Fruit fly (Drosophila melanogaster) whole organism, embryonic: ENCODE results near the gene CG6726.

ENCODE experiments used
- Atf-2 ChIP-seq: fragments of 200-800 bp; sonication (Bioruptor generic); optimal IDR thresholded peaks from 2 replicates; lab custom pipeline; 2016; ENCODE audit warnings: missing biosample characterization, missing genetic modification characterization
- Bdp1 ChIP-seq: fragments of 200-800 bp; sonication (Bioruptor generic); optimal IDR thresholded peaks from 3 replicates; lab custom pipeline; 2016; ENCODE audit warnings: missing biosample characterization, missing genetic modification characterization
- CG11723 ChIP-seq: fragments of 200-800 bp; sonication (Bioruptor generic); optimal IDR thresholded peaks from 2 replicates; lab custom pipeline; 2017; ENCODE audit warnings: missing biosample characterization, mild to moderate bottlenecking, missing genetic modification characterization
- CG12155 ChIP-seq: fragments of 200-800 bp; sonication (Bioruptor generic); optimal IDR thresholded peaks from 3 replicates; lab custom pipeline; 2016; ENCODE audit warnings: missing biosample characterization, missing genetic modification characterization
- CG12236 ChIP-seq: fragments of 200-800 bp; sonication (Bioruptor generic); optimal IDR thresholded peaks from 2 replicates; lab custom pipeline; 2016; ENCODE audit warnings: missing biosample characterization, missing genetic modification characterization
- CG12299 ChIP-seq: fragments of 200-800 bp; sonication (Bioruptor generic); optimal IDR thresholded peaks from 2 replicates; lab custom pipeline; 2018; ENCODE audit warnings: missing biosample characterization, mild to moderate bottlenecking, missing genetic modification characterization
- CG14667 ChIP-seq: fragments of 200-800 bp; sonication (Bioruptor generic); IDR thresholded peaks from 2 replicates; pipeline ENCODE4 v1.3.6; 2022; ENCODE audit warnings: missing biosample characterization, missing genetic modification characterization
- CG15011 ChIP-seq: fragments of 200-800 bp; sonication (Bioruptor generic); optimal IDR thresholded peaks from 3 replicates; lab custom pipeline; 2018; ENCODE audit warnings: missing biosample characterization, mild to moderate bottlenecking, missing genetic modification characterization
- CG17385 ChIP-seq: fragments of 200-800 bp; sonication (Bioruptor generic); optimal IDR thresholded peaks from 3 replicates; lab custom pipeline; 2018; ENCODE audit warnings: missing biosample characterization, mild to moderate bottlenecking, missing genetic modification characterization
- CG17568 ChIP-seq: fragments of 200-800 bp; sonication (Bioruptor generic); optimal IDR thresholded peaks from 2 replicates; lab custom pipeline; 2018; ENCODE audit warnings: missing biosample characterization, mild to moderate bottlenecking, missing genetic modification characterization, moderate library complexity
- CG17912 ChIP-seq: fragments of 200-800 bp; sonication (Bioruptor generic); optimal IDR thresholded peaks from 2 replicates; lab custom pipeline; 2018; ENCODE audit warnings: missing biosample characterization, mild to moderate bottlenecking, missing genetic modification characterization
- CG18619 ChIP-seq: fragments of 200-800 bp; sonication (Bioruptor generic); optimal IDR thresholded peaks from 3 replicates; lab custom pipeline; 2017; ENCODE audit warnings: missing biosample characterization, mild to moderate bottlenecking, missing genetic modification characterization
- CG4282 ChIP-seq: fragments of 200-800 bp; sonication (Bioruptor generic); optimal IDR thresholded peaks from 2 replicates; lab custom pipeline; 2016; ENCODE audit warnings: missing biosample characterization, missing genetic modification characterization
- CG4328 ChIP-seq: fragments of 200-800 bp; sonication (Bioruptor generic); optimal IDR thresholded peaks from 3 replicates; lab custom pipeline; 2017; ENCODE audit warnings: missing biosample characterization, missing genetic modification reagents, missing genetic modification characterization
- CG4360 ChIP-seq: fragments of 200-800 bp; sonication (Bioruptor generic); IDR thresholded peaks from 2 replicates; pipeline ENCODE4 v1.3.6; 2022; ENCODE audit warnings: missing biosample characterization, missing genetic modification characterization
- CG4424 ChIP-seq: fragments of 200-800 bp; sonication (Bioruptor generic); optimal IDR thresholded peaks from 3 replicates; lab custom pipeline; 2016; ENCODE audit warnings: missing biosample characterization, missing genetic modification characterization
- CG4617 ChIP-seq: fragments of 200-800 bp; sonication (Bioruptor generic); optimal IDR thresholded peaks from 3 replicates; lab custom pipeline; 2016; ENCODE audit warnings: missing biosample characterization, missing genetic modification characterization, borderline replicate concordance
- CG6689 ChIP-seq: fragments of 200-800 bp; sonication (Bioruptor generic); IDR thresholded peaks from 2 replicates; pipeline ENCODE4 v1.3.6; 2022; ENCODE audit warnings: missing biosample characterization, missing genetic modification characterization
- CG7786 ChIP-seq: fragments of 200-800 bp; sonication (Bioruptor generic); optimal IDR thresholded peaks from 2 replicates; lab custom pipeline; 2016; ENCODE audit warnings: missing biosample characterization, missing genetic modification characterization
- CG7839 ChIP-seq: fragments of 200-800 bp; sonication (Bioruptor generic); optimal IDR thresholded peaks from 3 replicates; lab custom pipeline; 2018; ENCODE audit warnings: missing biosample characterization, mild to moderate bottlenecking, missing genetic modification characterization, moderate library complexity
- CG8281 ChIP-seq: fragments of 200-800 bp; sonication (Bioruptor generic); optimal IDR thresholded peaks from 2 replicates; lab custom pipeline; 2018; ENCODE audit warnings: missing biosample characterization, mild to moderate bottlenecking, missing genetic modification characterization, moderate library complexity
- CG8924 ChIP-seq: fragments of 200-800 bp; optimal IDR thresholded peaks from 3 replicates; lab custom pipeline; 2019; ENCODE audit warnings: missing biosample characterization, mild to moderate bottlenecking, missing genetic modification characterization, moderate library complexity
- CG9817 ChIP-seq: fragments of 200-800 bp; sonication (Bioruptor generic); optimal IDR thresholded peaks from 2 replicates; lab custom pipeline; 2018; ENCODE audit warnings: missing biosample characterization, mild to moderate bottlenecking, missing genetic modification characterization, moderate library complexity
- CG9876 ChIP-seq: fragments of 200-800 bp; sonication (Bioruptor generic); optimal IDR thresholded peaks from 2 replicates; lab custom pipeline; 2016; ENCODE audit warnings: missing biosample characterization, missing genetic modification characterization
- CG9932 ChIP-seq: fragments of 200-800 bp; sonication (Bioruptor generic); IDR thresholded peaks from 2 replicates; pipeline ENCODE4 v1.3.6; 2022; ENCODE audit warnings: missing biosample characterization, missing genetic modification characterization
- Dip3 ChIP-seq: fragments of 200-800 bp; sonication (Bioruptor generic); optimal IDR thresholded peaks from 3 replicates; lab custom pipeline; 2016; ENCODE audit warnings: missing biosample characterization, missing genetic modification characterization
- Hmr ChIP-seq: fragments of 200-800 bp; sonication (Bioruptor generic); optimal IDR thresholded peaks from 3 replicates; lab custom pipeline; 2017; ENCODE audit warnings: mild to moderate bottlenecking, missing biosample characterization, missing genetic modification reagents, missing genetic modification characterization
- Jarid2 ChIP-seq: fragments of 200-800 bp; sonication (Bioruptor generic); optimal IDR thresholded peaks from 3 replicates; lab custom pipeline; 2017; ENCODE audit warnings: mild to moderate bottlenecking, missing biosample characterization, missing genetic modification reagents, missing genetic modification characterization
- Max ChIP-seq: fragments of 200-800 bp; sonication (Bioruptor generic); optimal IDR thresholded peaks from 2 replicates; lab custom pipeline; 2016; ENCODE audit warnings: missing biosample characterization, mild to moderate bottlenecking, missing genetic modification characterization
- Neu2 ChIP-seq: fragments of 200-800 bp; sonication (Bioruptor generic); optimal IDR thresholded peaks from 3 replicates; lab custom pipeline; 2016; ENCODE audit warnings: missing biosample characterization, missing genetic modification characterization, borderline replicate concordance
- Sin3A ChIP-seq: fragments of >200 bp; optimal IDR thresholded peaks from 2 replicates; lab custom pipeline; 2018
- aop ChIP-seq: fragments of 200-800 bp; sonication (Bioruptor generic); IDR thresholded peaks from 2 replicates; pipeline ENCODE4 v1.3.6; 2022; ENCODE audit warnings: missing biosample characterization, missing genetic modification characterization
- ara ChIP-seq: fragments of 200-800 bp; sonication (Bioruptor generic); IDR thresholded peaks from 2 replicates; pipeline ENCODE4 v1.3.6; 2022; ENCODE audit warnings: missing biosample characterization, missing genetic modification characterization
- ase ChIP-seq: fragments of 200-800 bp; sonication (Bioruptor generic); IDR thresholded peaks from 3 replicates; pipeline ENCODE4 v1.3.6; 2022; ENCODE audit warnings: missing biosample characterization, missing genetic modification characterization
- bab2 ChIP-seq: fragments of 200-800 bp; sonication (Bioruptor generic); optimal IDR thresholded peaks from 2 replicates; lab custom pipeline; 2016; ENCODE audit warnings: missing biosample characterization, missing genetic modification characterization
- esg ChIP-seq: fragments of 200-800 bp; sonication (Bioruptor generic); conservative IDR thresholded peaks from 2 replicates; pipeline ENCODE4 v1.3.6; 2022; ENCODE audit warnings: missing biosample characterization, missing genetic modification characterization
- exex ChIP-seq: fragments of 200-800 bp; sonication (Bioruptor generic); optimal IDR thresholded peaks from 4 replicates; lab custom pipeline; 2018; ENCODE audit warnings: missing biosample characterization, mild to moderate bottlenecking, missing genetic modification characterization, moderate library complexity
- eyg ChIP-seq: fragments of 200-800 bp; sonication (Bioruptor generic); optimal IDR thresholded peaks from 3 replicates; lab custom pipeline; 2016; ENCODE audit warnings: missing biosample characterization, missing genetic modification characterization
- jigr1 ChIP-seq: fragments of 200-800 bp; sonication (Bioruptor generic); IDR thresholded peaks from 3 replicates; pipeline ENCODE4 v1.3.6; 2022; ENCODE audit warnings: missing biosample characterization, missing genetic modification characterization
- lov ChIP-seq, 2 experiments: fragments of 200-800 bp in 1 of 2; fragments of >200 bp in 1 of 2; sonication (Bioruptor generic) in 1 of 2; IDR thresholded peaks in 1 of 2; optimal IDR thresholded peaks in 1 of 2; 2 replicates in 1 of 2; 3 replicates in 1 of 2; pipeline versions ENCODE4 v1.3.6 to Lab custom; 2017 to 2022; ENCODE audit warnings: missing biosample characterization in 1 of 2, missing genetic modification characterization in 1 of 2
- pnt ChIP-seq: fragments of 200-800 bp; sonication (Bioruptor generic); optimal IDR thresholded peaks from 3 replicates; lab custom pipeline; 2016; ENCODE audit warnings: missing biosample characterization, missing genetic modification characterization
- psq ChIP-seq: fragments of 200-800 bp; sonication (Bioruptor generic); optimal IDR thresholded peaks from 2 replicates; lab custom pipeline; 2017; ENCODE audit warnings: missing biosample characterization, missing genetic modification characterization
- scrt ChIP-seq: fragments of 200-800 bp; sonication (Bioruptor generic); optimal IDR thresholded peaks from 2 replicates; lab custom pipeline; 2018; ENCODE audit warnings: missing biosample characterization, mild to moderate bottlenecking, missing genetic modification characterization, moderate library complexity
- seq ChIP-seq: fragments of 200-800 bp; sonication (Bioruptor generic); IDR thresholded peaks from 2 replicates; pipeline ENCODE4 v1.3.6; 2022; ENCODE audit warnings: missing biosample characterization, missing genetic modification characterization
- sr ChIP-seq: fragments of 200-800 bp; sonication (Bioruptor generic); IDR thresholded peaks from 3 replicates; pipeline ENCODE4 v1.3.6; 2022; ENCODE audit warnings: missing biosample characterization, missing genetic modification characterization
- tll ChIP-seq, 2 experiments: fragments of 200-800 bp in 1 of 2; fragments of >200 bp in 1 of 2; sonication (Bioruptor generic) in 1 of 2; optimal IDR thresholded peaks; 2 replicates each; lab custom pipeline; 2017 to 2019; ENCODE audit warnings: missing biosample characterization in 2 of 2, missing genetic modification characterization in 2 of 2, mild to moderate bottlenecking in 1 of 2, moderate library complexity in 1 of 2
- tna ChIP-seq: fragments of 200-800 bp; sonication (Bioruptor generic); IDR thresholded peaks from 2 replicates; pipeline ENCODE4 v1.3.6; 2022; ENCODE audit warnings: missing biosample characterization, missing genetic modification characterization; ENCODE audit not compliant: partially characterized antibody
- wdn ChIP-seq: fragments of 200-800 bp; sonication (Bioruptor generic); IDR thresholded peaks from 2 replicates; pipeline ENCODE4 v1.3.6; 2022; ENCODE audit warnings: missing biosample characterization, missing genetic modification characterization
- wek ChIP-seq: fragments of 200-800 bp; sonication (Bioruptor generic); optimal IDR thresholded peaks from 3 replicates; lab custom pipeline; 2018; ENCODE audit warnings: missing biosample characterization, mild to moderate bottlenecking, missing genetic modification characterization, moderate library complexity
- z ChIP-seq: fragments of 200-800 bp; sonication (Bioruptor generic); IDR thresholded peaks from 3 replicates; pipeline ENCODE4 v1.3.6; 2022; ENCODE audit warnings: missing biosample characterization, missing genetic modification characterization

The CG6726 gene

DNA sequence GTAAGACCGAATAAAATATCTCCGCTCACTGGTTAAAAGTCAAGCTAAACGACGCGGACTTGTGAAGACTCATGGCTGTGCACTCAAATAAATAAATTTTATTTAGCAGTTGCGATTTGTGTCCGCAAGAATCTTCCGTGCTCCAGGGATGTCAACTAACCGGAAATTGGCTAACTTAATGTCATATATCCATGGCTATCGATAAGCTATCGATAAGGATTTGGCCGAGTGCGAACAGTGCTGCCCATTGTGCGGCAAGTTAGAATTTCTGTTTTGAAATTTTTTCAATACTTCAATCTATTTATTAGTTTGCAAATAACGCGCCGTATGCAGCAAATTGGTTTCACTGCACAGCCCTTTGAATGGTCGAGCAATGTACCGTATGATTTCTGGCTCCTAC is 37.6 kb upstream of the CG6726 start, which contains the start of gene p53 (continued):
- TF ChIP-seq CG17912 (GFP tag; lab: Kevin White, UChicago) (peak; percentile 56), CG8281 (tag; lab: Kevin White, UChicago) (peak; percentile 67), CG17568 (no peak), CG7786 (GFP tag; lab: Kevin White, UChicago) (peak; percentile 28), CG4617 (GFP tag; lab: Kevin White, UChicago) (peak; percentile 21), Sin3A (lab: Kevin White, UChicago) (no peak), CG14667 (0 out of 2 replicates have a peak, but pooled peaks have one; percentile 8), aop (no peak), sr (GFP tag; lab: Robert Waterston, UW) (peak; percentile 71; the same call in 1 of the 3 replicates), ara (GFP tag; lab: Robert Waterston, UW) (peak; percentile 54; the same call in 1 of the 2 replicates), CG7839 (tag; lab: Kevin White, UChicago) (peak; percentile 67), CG15011 (GFP tag; lab: Kevin White, UChicago) (peak; percentile 76), Neu2 (GFP tag; lab: Kevin White, UChicago) (no peak), lov (optimal IDR thresholded peaks at IDR 0.05; lab: Kevin White, UChicago) (no peak), lov (GFP tag; IDR thresholded peaks at IDR 0.05; lab: Robert Waterston, UW) (peak; percentile 84; the same call in 2 of the 3 replicates), tna (GFP tag; lab: Robert Waterston, UW) (peak; percentile 57; the same call in 1 of the 2 replicates), pnt (GFP tag; lab: Kevin White, UChicago) (no peak), CG17385 (GFP tag; lab: Kevin White, UChicago) (peak; percentile 72), CG12155 (GFP tag; lab: Kevin White, UChicago) (peak; percentile 11), CG9876 (GFP tag; lab: Kevin White, UChicago) (peak; percentile 47), CG8924 (no peak), Max (peak; percentile 70), CG6689 (GFP tag; lab: Robert Waterston, UW) (0 out of 2 replicates have a peak, but pooled peaks have one; percentile 41), CG4360 (peak; percentile 46), Hmr (GFP tag; lab: Kevin White, UChicago) (peak; percentile 86), exex (tag; lab: Kevin White, UChicago) (peak; percentile 32), psq (GFP tag; lab: Kevin White, UChicago) (no peak), CG4282 (GFP tag; lab: Kevin White, UChicago) (peak; percentile 30), CG9932 (GFP tag; lab: Robert Waterston, UW) (peak; percentile 75), ase (GFP tag; lab: Robert Waterston, UW) (peak; percentile 53; the same call in 1 of the 3 replicates), eyg (GFP tag; lab: Kevin White, UChicago) (peak; percentile 68), jigr1 (GFP tag; lab: Robert Waterston, UW) (no peak), z (GFP tag; lab: Robert Waterston, UW) (no peak), CG12236 (peak; percentile 81), esg (no peak), CG18619 (GFP tag; lab: Kevin White, UChicago) (peak; percentile 85), seq (no peak), tll (GFP tag; optimal IDR thresholded peaks at IDR 0.05; lab: Kevin White, UChicago) (no peak), Bdp1 (GFP tag; lab: Kevin White, UChicago) (peak; percentile 41), CG9817 (peak; percentile 66), CG4424 (peak; percentile 62), CG11723 (GFP tag; lab: Kevin White, UChicago) (peak; percentile 61), Dip3 (peak; percentile 72), wdn (GFP tag; lab: Robert Waterston, UW) (peak; percentile 49; the same call in 1 of the 2 replicates), wek (GFP tag; lab: Kevin White, UChicago) (peak; percentile 81), Jarid2 (GFP tag; lab: Kevin White, UChicago) (peak; percentile 60), CG4328 (peak; percentile 67), scrt (GFP tag; lab: Kevin White, UChicago) (peak; percentile 70), bab2 (GFP tag; lab: Kevin White, UChicago) (peak; percentile 41), CG12299 (tag; lab: Kevin White, UChicago) (no peak), Atf-2 (peak; percentile 64)
